Worm (Caenorhabditis elegans) whole organism, L4/young adult: ENCODE results near the gene C07A12.7.

ENCODE experiments used
- dao-5 ChIP-seq: sonication (generic microtip); optimal IDR thresholded peaks from 2 replicates; lab custom pipeline; 2016; ENCODE audit warnings: missing genotype, missing genetic modification characterization, moderate library complexity, missing compliant biosample characterization
- him-1 ChIP-seq: sonication (generic microtip); optimal IDR thresholded peaks from 2 replicates; lab custom pipeline; 2016; ENCODE audit warnings: missing genotype, missing genetic modification reagents, missing genetic modification characterization, missing compliant biosample characterization

- TF ChIP-seq him-1 (tag; lab: Kevin White, UChicago), result no peak
- no peak for TF ChIP-seq dao-5 (tag; lab: Kevin White, UChicago)
Observed at ce11 chrX:4526412-4526811, 4.5 kb upstream of the C07A12.7 start.
